Worm (Caenorhabditis elegans) whole organism, young adult: ENCODE measurements around the gene txt-3.

Experiments
- F22D6.2 ChIP-seq: sonication (generic microtip); optimal IDR thresholded peaks from 2 replicates; lab custom pipeline; 2016; ENCODE audit warnings: mild to moderate bottlenecking, missing genetic modification characterization, missing compliant biosample characterization
- F33H1.4 ChIP-seq: fragments of 200-800 bp; sonication (Bioruptor generic); IDR thresholded peaks from 2 replicates; pipeline ENCODE4 v1.3.6; 2022; ENCODE audit warnings: missing genetic modification reagents, missing genetic modification characterization, missing compliant biosample characterization
- F37B4.10 ChIP-seq: fragments of 200-800 bp; sonication (Bioruptor generic); IDR thresholded peaks from 2 replicates; pipeline ENCODE4 v1.3.6; 2022; ENCODE audit warnings: missing genetic modification characterization, missing compliant biosample characterization
- F39B2.1 ChIP-seq: fragments of 200-800 bp; sonication (Bioruptor generic); IDR thresholded peaks from 2 replicates; pipeline ENCODE4 v1.3.6; 2022; ENCODE audit warnings: missing genetic modification reagents, missing genetic modification characterization, missing compliant biosample characterization
- K12H6.12 ChIP-seq: fragments of 200-800 bp; sonication (Bioruptor generic); optimal IDR thresholded peaks from 2 replicates; lab custom pipeline; 2018; ENCODE audit warnings: mild to moderate bottlenecking, missing genetic modification characterization, missing compliant biosample characterization
- T07F8.4 ChIP-seq: sonication (generic microtip); optimal IDR thresholded peaks from 2 replicates; lab custom pipeline; 2016; ENCODE audit warnings: mild to moderate bottlenecking, missing genetic modification characterization, moderate library complexity, missing compliant biosample characterization
- T26A5.8 ChIP-seq: sonication (generic microtip); optimal IDR thresholded peaks from 2 replicates; lab custom pipeline; 2016; ENCODE audit warnings: missing genetic modification characterization, missing compliant biosample characterization
- Y56A3A.18 ChIP-seq: fragments of 200-800 bp; sonication (Bioruptor generic); IDR thresholded peaks from 2 replicates; pipeline ENCODE4 v1.3.6; 2022; ENCODE audit warnings: missing genetic modification reagents, missing genetic modification characterization, missing compliant biosample characterization
- Y67H2A.10 ChIP-seq: fragments of 200-800 bp; sonication (Bioruptor generic); conservative IDR thresholded peaks from 2 replicates; pipeline ENCODE4 v1.3.6; 2022; ENCODE audit warnings: missing genetic modification reagents, missing genetic modification characterization, missing compliant biosample characterization
- Y95B8A.8 ChIP-seq: fragments of 200-800 bp; sonication (Bioruptor generic); IDR thresholded peaks from 2 replicates; pipeline ENCODE4 v1.3.6; 2022; ENCODE audit warnings: missing genetic modification reagents, missing genetic modification characterization, missing compliant biosample characterization
- akir-1 ChIP-seq: fragments of 200-800 bp; sonication (Bioruptor generic); optimal IDR thresholded peaks from 2 replicates; lab custom pipeline; 2018; ENCODE audit warnings: mild to moderate bottlenecking, missing genetic modification characterization, moderate library complexity, missing compliant biosample characterization
- ama-1 ChIP-seq, 3 experiments: fragments of 150-350 bp in 1 of 3; sonication (generic microtip) in 2 of 3; optimal IDR thresholded peaks; 2 replicates each; lab custom pipeline; 2014 to 2018; ENCODE audit warnings: missing biosample characterization in 2 of 3, missing genetic modification characterization in 2 of 3, missing genetic modification reagents in 2 of 3
- bed-2 ChIP-seq: fragments of 200-800 bp; sonication (Bioruptor generic); IDR thresholded peaks from 2 replicates; pipeline ENCODE4 v1.3.6; 2022; ENCODE audit warnings: missing genetic modification reagents, missing genetic modification characterization, missing compliant biosample characterization
- chd-7 ChIP-seq: sonication (generic microtip); optimal IDR thresholded peaks from 2 replicates; lab custom pipeline; 2016; ENCODE audit warnings: mild to moderate bottlenecking, missing genetic modification characterization, moderate library complexity, missing compliant biosample characterization
- dpff-1 ChIP-seq: sonication (generic microtip); optimal IDR thresholded peaks from 2 replicates; lab custom pipeline; 2017; ENCODE audit warnings: mild to moderate bottlenecking, missing genetic modification characterization, missing compliant biosample characterization
- egrh-3 ChIP-seq: fragments of 200-800 bp; sonication (Bioruptor generic); IDR thresholded peaks from 2 replicates; pipeline ENCODE4 v1.3.6; 2022; ENCODE audit warnings: missing genetic modification reagents, missing genetic modification characterization, missing compliant biosample characterization
- fkh-3 ChIP-seq: sonication (generic microtip); optimal IDR thresholded peaks from 2 replicates; lab custom pipeline; 2016; ENCODE audit warnings: mild to moderate bottlenecking, missing genetic modification characterization, missing compliant biosample characterization
- hlh-12 ChIP-seq: sonication (generic microtip); optimal IDR thresholded peaks from 2 replicates; lab custom pipeline; 2016; ENCODE audit warnings: missing genetic modification characterization, missing compliant biosample characterization
- hmg-20 ChIP-seq: fragments of 200-800 bp; sonication (Bioruptor generic); IDR thresholded peaks from 2 replicates; pipeline ENCODE4 v1.3.6; 2022; ENCODE audit warnings: missing genetic modification reagents, missing genetic modification characterization, missing compliant biosample characterization
- hrde-1 ChIP-seq: sonication (generic microtip); optimal IDR thresholded peaks from 2 replicates; lab custom pipeline; 2016; ENCODE audit warnings: missing genetic modification characterization, mild to moderate bottlenecking, missing compliant biosample characterization, moderate library complexity, missing genotype, missing genetic modification reagents, borderline replicate concordance
- lin-26 ChIP-seq: fragments of 200-800 bp; sonication (Bioruptor generic); IDR thresholded peaks from 2 replicates; pipeline ENCODE4 v1.3.6; 2022; ENCODE audit warnings: missing genetic modification reagents, missing genetic modification characterization, missing compliant biosample characterization
- lir-1 ChIP-seq: fragments of 200-800 bp; sonication (Bioruptor generic); conservative IDR thresholded peaks from 2 replicates; pipeline ENCODE4 v1.3.6; 2022; ENCODE audit warnings: missing genetic modification reagents, missing genetic modification characterization, missing compliant biosample characterization
- lsy-27 ChIP-seq: sonication (generic microtip); optimal IDR thresholded peaks from 2 replicates; lab custom pipeline; 2017; ENCODE audit warnings: missing genetic modification characterization, mild to moderate bottlenecking, missing compliant biosample characterization, antibody characterized with exemption, missing genotype, borderline replicate concordance; ENCODE audit not compliant: insufficient read depth
- madf-10 ChIP-seq: sonication (generic microtip); optimal IDR thresholded peaks from 2 replicates; lab custom pipeline; 2016; ENCODE audit warnings: mild to moderate bottlenecking, missing genetic modification characterization, missing compliant biosample characterization
- mes-4 ChIP-seq: sonication (generic microtip); optimal IDR thresholded peaks from 2 replicates; lab custom pipeline; 2016; ENCODE audit warnings: missing genotype, missing genetic modification characterization, missing compliant biosample characterization
- nfya-1 ChIP-seq: sonication (generic microtip); optimal IDR thresholded peaks from 2 replicates; lab custom pipeline; 2017; ENCODE audit warnings: antibody characterized with exemption, missing compliant biosample characterization, missing genetic modification characterization, borderline replicate concordance; ENCODE audit not compliant: insufficient read depth
- nfya-2 ChIP-seq: fragments of 200-800 bp; sonication (Bioruptor generic); IDR thresholded peaks from 2 replicates; pipeline ENCODE4 v1.3.6; 2022; ENCODE audit warnings: missing genetic modification reagents, missing genetic modification characterization, missing compliant biosample characterization
- nfyb-1 ChIP-seq: fragments of 200-800 bp; sonication (Bioruptor generic); IDR thresholded peaks from 2 replicates; pipeline ENCODE4 v1.3.6; 2022; ENCODE audit warnings: missing genetic modification reagents, missing genetic modification characterization, missing compliant biosample characterization
- nhr-90 ChIP-seq: sonication (generic microtip); optimal IDR thresholded peaks from 2 replicates; lab custom pipeline; 2016; ENCODE audit warnings: missing genotype, mild to moderate bottlenecking, missing genetic modification characterization, missing compliant biosample characterization
- rcor-1 ChIP-seq: fragments of 200-800 bp; sonication (Bioruptor generic); IDR thresholded peaks from 2 replicates; pipeline ENCODE4 v1.3.6; 2022; ENCODE audit warnings: missing genetic modification reagents, missing genetic modification characterization, missing compliant biosample characterization
- snpc-4 ChIP-seq, 5 experiments: fragments of 150-350 bp in 1 of 5; sonication (generic microtip) in 4 of 5; optimal IDR thresholded peaks; 2 replicates each; lab custom pipeline; 2014 to 2018; ENCODE audit warnings: missing genetic modification characterization in 5 of 5, missing biosample characterization in 3 of 5, antibody characterized with exemption in 2 of 5, mild to moderate bottlenecking in 2 of 5, missing compliant biosample characterization in 2 of 5, missing genotype in 2 of 5, moderate library complexity in 2 of 5, missing genetic modification reagents in 1 of 5
- tbx-9 ChIP-seq: sonication (generic microtip); optimal IDR thresholded peaks from 2 replicates; lab custom pipeline; 2016; ENCODE audit warnings: borderline replicate concordance, missing genetic modification characterization, inconsistent platforms, missing compliant biosample characterization
- unc-130 ChIP-seq: sonication (generic microtip); optimal IDR thresholded peaks from 2 replicates; lab custom pipeline; 2016; ENCODE audit warnings: missing genetic modification reagents, missing genetic modification characterization, missing compliant biosample characterization
- unc-62 ChIP-seq: fragments of 150-350 bp; optimal IDR thresholded peaks from 2 replicates; lab custom pipeline; 2014; ENCODE audit warnings: missing biosample characterization, missing genetic modification reagents, missing genetic modification characterization
- zfh-2 ChIP-seq: fragments of 200-800 bp; sonication (Bioruptor generic); conservative IDR thresholded peaks from 2 replicates; pipeline ENCODE4 v1.3.6; 2022; ENCODE audit warnings: missing genetic modification reagents, missing genetic modification characterization, missing compliant biosample characterization
- ztf-22 ChIP-seq: fragments of 200-800 bp; sonication (Bioruptor generic); optimal IDR thresholded peaks from 2 replicates; lab custom pipeline; 2018; ENCODE audit warnings: mild to moderate bottlenecking, missing genetic modification characterization, moderate library complexity, missing compliant biosample characterization
- ztf-25 ChIP-seq: fragments of 200-800 bp; sonication (Bioruptor generic); IDR thresholded peaks from 2 replicates; pipeline ENCODE4 v1.3.6; 2022; ENCODE audit warnings: missing genetic modification reagents, missing genetic modification characterization, missing compliant biosample characterization
- ztf-3 ChIP-seq: fragments of 200-800 bp; sonication (Bioruptor generic); optimal IDR thresholded peaks from 2 replicates; lab custom pipeline; 2018; ENCODE audit warnings: mild to moderate bottlenecking, missing genetic modification characterization, missing compliant biosample characterization
- ztf-6 ChIP-seq: fragments of 200-800 bp; sonication (Bioruptor generic); IDR thresholded peaks from 2 replicates; pipeline ENCODE4 v1.3.6; 2022; ENCODE audit warnings: missing genetic modification reagents, missing genetic modification characterization, missing compliant biosample characterization

The txt-3 gene

ce11 chrIV:4993128-4993527 is 29.4 kb downstream of the txt-3 start:
- TF ChIP-seq fkh-3 (tag; lab: Kevin White, UChicago): no peak
- no peak for TF ChIP-seq F33H1.4 (GFP tag; lab: Robert Waterston, UW)
- TF ChIP-seq T07F8.4 (tag; lab: Kevin White, UChicago): no peak
- TF ChIP-seq F39B2.1 (GFP tag; lab: Robert Waterston, UW): no peak
- TF ChIP-seq unc-62: no peak
- TF ChIP-seq nfya-2: no peak
- no peak for TF ChIP-seq hlh-12
- TF ChIP-seq Y67H2A.10 (GFP tag; lab: Robert Waterston, UW): no peak
- TF ChIP-seq hmg-20: no peak
- no peak for TF ChIP-seq zfh-2 (GFP tag; lab: Robert Waterston, UW)
- TF ChIP-seq dpff-1: no peak
- TF ChIP-seq Y56A3A.18 (GFP tag; lab: Robert Waterston, UW): no peak
- no peak for TF ChIP-seq nfya-1
- TF ChIP-seq Y95B8A.8 (GFP tag; lab: Robert Waterston, UW): no peak
- TF ChIP-seq akir-1 (GFP tag; lab: Kevin White, UChicago): no peak
- TF ChIP-seq unc-130 (GFP tag; lab: Kevin White, UChicago): no peak

ce11 chrIV:4995842-4996241 is 32.1 kb downstream of the txt-3 start, which contains the start of gene ssq-2:
Gene ssq-2 (plus strand): TSS chrIV:4996142.
- TF ChIP-seq rcor-1 (no peak), F22D6.2 (tag; lab: Kevin White, UChicago) (no peak), tbx-9 (tag; lab: Kevin White, UChicago) (no peak), mes-4 (tag; lab: Kevin White, UChicago) (no peak), K12H6.12 (tag; lab: Kevin White, UChicago) (no peak), ztf-6 (GFP tag; lab: Robert Waterston, UW) (no peak), nhr-90 (tag; lab: Kevin White, UChicago) (no peak), F37B4.10 (GFP tag; lab: Robert Waterston, UW) (no peak), chd-7 (tag; lab: Kevin White, UChicago) (no peak), unc-62 (no peak), lin-26 (no peak), snpc-4 (GFP tag; optimal IDR thresholded peaks at IDR 0.05; lab: Kevin White, UChicago) (no peak), snpc-4 (tag; optimal IDR thresholded peaks at IDR 0.05; lab: Kevin White, UChicago) (no peak), nfya-2 (no peak), T26A5.8 (tag; lab: Kevin White, UChicago) (no peak), hrde-1 (tag; lab: Kevin White, UChicago) (no peak), nfyb-1 (no peak), hmg-20 (no peak), lsy-27 (tag; lab: Kevin White, UChicago) (no peak), bed-2 (no peak), ztf-22 (GFP tag; lab: Kevin White, UChicago) (no peak)

- no peak for TF ChIP-seq ama-1 (optimal IDR thresholded peaks at IDR 0.05; lab: Kevin White, UChicago)
- no peak for TF ChIP-seq ama-1 (GFP tag; optimal IDR thresholded peaks at IDR 0.05; lab: Kevin White, UChicago)
- no peak for TF ChIP-seq snpc-4 (GFP tag; optimal IDR thresholded peaks at IDR 0.05; lab: Kevin White, UChicago)
- no peak for TF ChIP-seq snpc-4 (tag; optimal IDR thresholded peaks at IDR 0.05; lab: Kevin White, UChicago)
- TF ChIP-seq zfh-2 (GFP tag; lab: Robert Waterston, UW): peak; percentile 70
- TF ChIP-seq lir-1: no peak
- TF ChIP-seq egrh-3: peak; percentile 86
- TF ChIP-seq ztf-3: no peak
- no peak for TF ChIP-seq madf-10 (tag; lab: Kevin White, UChicago)
- TF ChIP-seq unc-62: no peak
- TF ChIP-seq ztf-25 (GFP tag; lab: Robert Waterston, UW): no peak
Observed at ce11 chrIV:4996956-4997355, 33.2 kb downstream of the txt-3 start.
